Worm (Caenorhabditis elegans): ENCODE data around the gene tbc-1.

ce11 chrX:15016102-15016501 lies 45.6 kb downstream of the tbc-1 start:
- TF ChIP-seq snpc-4 (tag; optimal IDR thresholded peaks at IDR 0.05) (no peak), lsy-2 (tag; optimal IDR thresholded peaks at IDR 0.05) (no peak), nhr-237 (tag; optimal IDR thresholded peaks at IDR 0.05) (no peak), ztf-11 (tag; optimal IDR thresholded peaks at IDR 0.05) (no peak), ces-1 (GFP tag; optimal IDR thresholded peaks at IDR 0.05) (no peak), nhr-12 (tag; optimal IDR thresholded peaks at IDR 0.05) (no peak), nhr-76 (tag; optimal IDR thresholded peaks at IDR 0.05) (no peak), mls-2 (tag; optimal IDR thresholded peaks at IDR 0.05) (no peak)
